Fruit fly (Drosophila melanogaster): ENCODE data around the gene CG13659.

Gene CG13659

DNA sequence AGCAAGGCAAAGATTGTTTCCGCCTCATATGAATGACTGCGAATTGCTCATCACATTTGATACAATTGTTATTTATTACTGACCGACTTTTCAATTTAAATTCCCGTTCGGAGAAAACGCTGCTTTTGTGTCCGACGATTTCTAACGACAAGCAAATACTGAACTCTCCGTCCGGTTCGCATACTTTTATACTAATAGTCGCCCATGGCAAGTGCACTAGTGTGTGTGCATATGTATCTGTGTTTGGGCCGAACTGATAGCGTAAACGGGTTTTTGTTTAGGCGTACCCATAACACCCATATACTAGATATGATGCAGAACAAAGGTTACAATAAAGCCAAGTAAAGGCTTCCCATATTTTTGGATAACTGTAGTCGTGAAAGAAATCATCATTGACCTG is 7.5 kb downstream of the CG13659 start, which contains the start of gene CG10550:
Gene CG10550 (minus strand): TSS at position 164 of the 400 bp plus-strand sequence.
- TF ChIP-seq psq (optimal IDR thresholded peaks at IDR 0.05), result no peak
- no peak for TF ChIP-seq pan (optimal IDR thresholded peaks at IDR 0.05)
- TF ChIP-seq Dll (optimal IDR thresholded peaks at IDR 0.05), result no peak
- no peak for TF ChIP-seq usp (GFP tag; optimal IDR thresholded peaks at IDR 0.05)
- TF ChIP-seq CG8478 (optimal IDR thresholded peaks at IDR 0.05), result no peak
- no peak for TF ChIP-seq EcR (GFP tag; optimal IDR thresholded peaks at IDR 0.05)

DNA sequence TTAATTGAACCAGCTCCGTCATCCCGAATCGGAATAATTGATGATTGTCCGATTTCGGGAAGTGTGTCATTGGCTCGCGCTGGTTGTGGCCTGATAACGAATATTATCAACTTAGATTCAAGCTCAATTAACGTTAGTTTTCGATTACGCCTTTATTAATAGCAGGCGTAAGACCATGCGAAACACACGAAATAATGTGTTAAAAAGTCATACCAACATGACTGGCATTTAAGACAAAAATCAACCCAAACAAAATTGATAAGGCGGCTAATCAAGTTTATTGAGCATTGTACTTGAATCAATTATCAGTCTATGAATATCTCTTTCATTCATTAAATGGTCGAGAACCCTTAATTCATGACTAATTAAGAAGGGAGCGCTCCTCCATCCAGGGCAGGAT is 8.5 kb downstream of the CG13659 start:
- TF ChIP-seq pan (optimal IDR thresholded peaks at IDR 0.05), result no peak
- TF ChIP-seq CG8478 (optimal IDR thresholded peaks at IDR 0.05), result no peak

DNA sequence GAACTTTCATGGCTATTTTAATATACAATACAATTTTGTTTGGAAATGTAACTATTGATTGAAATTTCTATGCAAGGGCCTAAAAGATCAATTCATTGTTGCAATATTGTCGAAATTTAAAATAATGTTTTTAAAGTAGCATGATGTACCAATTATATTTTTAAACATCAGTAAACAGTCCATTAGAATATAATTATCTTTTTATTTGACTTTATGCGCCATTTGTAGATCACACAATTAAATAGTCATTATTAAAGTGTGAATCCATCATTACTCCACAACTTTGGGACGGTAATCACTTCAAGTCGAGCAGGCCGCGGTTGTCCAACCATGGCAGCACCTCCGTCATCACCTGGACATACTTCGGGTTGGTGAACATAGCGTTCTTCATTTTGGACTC is 10.2 kb downstream of the CG13659 start, which contains the start of gene CG31099:
Gene CG31099 (minus strand): TSS at position 101 of the 400 bp plus-strand sequence.
- TF ChIP-seq Dll (optimal IDR thresholded peaks at IDR 0.05) (no peak), EcR (GFP tag; optimal IDR thresholded peaks at IDR 0.05) (no peak), psq (optimal IDR thresholded peaks at IDR 0.05) (no peak), usp (GFP tag; optimal IDR thresholded peaks at IDR 0.05) (no peak), pan (optimal IDR thresholded peaks at IDR 0.05) (no peak), CG8478 (optimal IDR thresholded peaks at IDR 0.05) (no peak)

DNA sequence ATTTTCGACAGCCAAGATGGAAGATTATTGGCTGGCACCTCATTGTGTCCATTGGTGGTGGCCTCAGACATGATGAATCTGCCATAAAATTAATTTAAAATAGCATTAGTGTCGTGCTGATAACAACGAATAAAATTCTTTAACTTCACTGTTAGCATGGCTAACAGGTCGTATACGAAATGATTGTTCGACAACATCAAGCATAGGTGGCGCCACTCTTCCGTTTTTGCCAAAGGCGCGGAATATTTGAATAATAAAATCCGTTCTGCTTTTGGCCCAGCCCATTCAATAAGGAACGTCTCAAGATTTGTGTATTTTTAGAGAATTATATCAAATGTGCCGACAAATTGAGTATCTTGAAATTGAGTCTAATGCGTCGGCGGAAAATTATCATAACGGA is 11.9 kb downstream of the CG13659 start:
- TF ChIP-seq usp (GFP tag; optimal IDR thresholded peaks at IDR 0.05) (no peak), Dll (optimal IDR thresholded peaks at IDR 0.05) (no peak), pan (optimal IDR thresholded peaks at IDR 0.05) (no peak), CG8478 (optimal IDR thresholded peaks at IDR 0.05) (no peak), EcR (GFP tag; optimal IDR thresholded peaks at IDR 0.05) (no peak), psq (optimal IDR thresholded peaks at IDR 0.05) (no peak)

DNA sequence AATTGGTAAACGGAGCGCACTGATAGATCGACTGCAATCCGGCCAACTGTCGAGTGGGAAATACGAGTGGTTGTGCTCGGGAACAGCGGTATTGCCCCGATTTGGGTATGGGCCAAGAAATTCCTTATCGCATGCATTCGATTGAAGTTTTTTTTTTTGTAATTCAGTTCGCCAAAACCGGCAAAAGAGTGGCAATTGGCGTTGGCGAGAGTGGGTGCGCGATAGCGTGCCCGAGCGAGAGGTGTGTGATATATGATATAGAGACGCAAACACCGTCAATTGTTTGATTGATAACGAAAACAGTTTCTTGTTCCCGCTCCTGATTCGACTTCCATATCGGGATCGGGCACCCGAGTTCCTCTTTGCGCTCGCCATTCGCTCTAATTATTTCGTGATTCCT is 13.1 kb downstream of the CG13659 start, which contains the start of gene CG31087:
Gene CG31087 (minus strand): TSS at position 63 of the 400 bp plus-strand sequence.
- TF ChIP-seq EcR (GFP tag; optimal IDR thresholded peaks at IDR 0.05), result no peak
- TF ChIP-seq psq (optimal IDR thresholded peaks at IDR 0.05), result no peak
- no peak for TF ChIP-seq CG8478 (optimal IDR thresholded peaks at IDR 0.05)
- no peak for TF ChIP-seq Dll (optimal IDR thresholded peaks at IDR 0.05)
- TF ChIP-seq pan (optimal IDR thresholded peaks at IDR 0.05), result no peak
- TF ChIP-seq usp (GFP tag; optimal IDR thresholded peaks at IDR 0.05), result no peak

DNA sequence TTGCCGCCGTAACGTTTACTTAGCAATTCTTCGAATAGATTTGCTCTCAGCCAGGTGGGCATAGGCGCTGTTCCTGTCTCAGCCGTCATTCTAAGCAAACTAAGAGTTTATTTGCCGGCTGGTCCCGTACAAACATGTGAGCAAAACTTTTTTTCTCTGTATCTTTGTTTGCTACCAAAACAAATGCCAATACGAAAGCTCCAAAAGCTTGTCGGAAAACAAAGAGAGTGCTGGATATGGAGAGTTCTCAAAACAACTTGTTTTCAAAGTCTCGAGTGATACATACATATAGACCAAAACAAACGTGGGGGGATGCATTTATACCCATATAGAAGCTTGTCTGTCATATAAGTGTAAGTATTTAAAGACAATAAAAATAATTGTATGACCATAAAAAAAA is 15.3 kb downstream of the CG13659 start, which contains the start of gene CG10559:
Gene CG10559 (minus strand): TSS at position 101 of the 400 bp plus-strand sequence.
- no peak for TF ChIP-seq CG8478 (optimal IDR thresholded peaks at IDR 0.05)
- TF ChIP-seq EcR (GFP tag; optimal IDR thresholded peaks at IDR 0.05), result no peak
- TF ChIP-seq Dll (optimal IDR thresholded peaks at IDR 0.05), result no peak
- no peak for TF ChIP-seq usp (GFP tag; optimal IDR thresholded peaks at IDR 0.05)
- no peak for TF ChIP-seq psq (optimal IDR thresholded peaks at IDR 0.05)
- TF ChIP-seq pan (optimal IDR thresholded peaks at IDR 0.05), result no peak

DNA sequence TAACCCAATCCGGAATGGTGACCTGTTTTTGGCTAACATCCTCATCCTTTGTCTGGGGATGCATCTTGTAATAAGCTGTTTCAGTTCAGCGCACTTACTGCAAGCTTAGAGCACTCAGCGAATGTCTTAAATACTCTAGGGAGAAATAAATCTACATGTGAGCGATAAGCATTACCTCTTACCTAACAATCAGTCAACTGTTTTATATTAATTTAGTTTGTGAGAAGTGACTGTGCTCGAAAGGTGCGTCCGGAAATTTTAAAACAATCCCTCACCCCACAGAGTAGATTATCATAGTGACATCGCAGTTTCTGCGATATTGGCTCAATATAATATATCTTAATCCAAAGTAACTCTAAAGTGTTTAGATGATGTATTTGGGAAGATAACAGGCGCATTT is 17.3 kb downstream of the CG13659 start, which contains the start of gene CG10553:
Gene CG10553 (minus strand): TSS at position 101 of the 400 bp plus-strand sequence.
- TF ChIP-seq CG8478 (optimal IDR thresholded peaks at IDR 0.05) (no peak), usp (GFP tag; optimal IDR thresholded peaks at IDR 0.05) (no peak), pan (optimal IDR thresholded peaks at IDR 0.05) (no peak), Dll (optimal IDR thresholded peaks at IDR 0.05) (no peak), psq (optimal IDR thresholded peaks at IDR 0.05) (no peak), EcR (GFP tag; optimal IDR thresholded peaks at IDR 0.05) (no peak)

DNA sequence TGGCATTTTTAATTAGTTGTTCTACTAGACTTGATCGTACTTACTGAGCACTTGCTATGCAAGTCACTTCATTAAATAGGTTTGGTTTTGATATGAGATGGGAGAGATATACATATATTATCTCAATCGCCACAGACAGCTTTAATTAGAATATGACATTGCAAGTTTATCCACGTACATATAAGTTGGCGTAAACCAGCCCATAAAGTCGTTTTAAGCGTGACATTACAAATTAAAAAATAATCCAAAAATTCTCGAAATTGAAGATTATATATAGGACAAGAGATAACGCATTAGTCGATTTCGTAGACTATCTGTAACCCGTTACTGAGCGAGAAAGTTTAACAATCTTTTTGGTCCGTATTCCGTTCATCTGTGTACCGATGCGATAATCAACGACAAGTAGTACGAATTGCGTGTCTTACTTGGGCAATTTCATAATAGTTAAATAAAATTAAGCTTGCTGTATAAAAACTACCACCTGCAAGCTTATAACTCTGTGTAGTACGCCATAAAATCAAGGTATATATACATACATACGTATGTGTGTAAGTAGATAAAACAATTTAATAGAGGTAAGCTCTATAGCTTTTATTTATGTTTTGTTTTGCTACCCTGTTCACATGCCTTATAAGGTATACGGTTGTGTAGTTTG is 19.5 kb downstream of the CG13659 start, which contains the start of gene CG10560:
Gene CG10560 (minus strand): TSS at position 51 of the 655 bp plus-strand sequence.
- no peak for TF ChIP-seq psq (optimal IDR thresholded peaks at IDR 0.05)

DNA sequence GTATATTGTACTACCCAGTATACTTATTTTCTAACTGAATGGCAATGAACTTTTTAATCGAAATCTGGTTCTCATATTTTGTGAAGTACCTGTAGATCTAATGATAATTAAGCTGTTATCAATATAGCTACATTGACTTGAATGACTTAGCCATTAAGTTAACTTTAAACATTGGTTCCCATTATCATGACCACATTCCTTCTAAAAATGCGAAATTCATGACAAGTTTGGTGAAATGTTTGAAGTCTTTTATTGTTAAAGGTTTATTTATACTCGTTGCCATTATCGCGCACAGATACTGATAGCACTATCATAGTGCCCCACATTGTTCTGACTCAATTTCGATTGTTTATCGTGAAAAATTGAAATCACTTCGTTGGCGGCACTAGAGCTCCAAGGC is 20.2 kb downstream of the CG13659 start:
- TF ChIP-seq CG8478 (optimal IDR thresholded peaks at IDR 0.05), result no peak
- no peak for TF ChIP-seq pan (optimal IDR thresholded peaks at IDR 0.05)
- no peak for TF ChIP-seq EcR (GFP tag; optimal IDR thresholded peaks at IDR 0.05)
- no peak for TF ChIP-seq Dll (optimal IDR thresholded peaks at IDR 0.05)
- TF ChIP-seq psq (optimal IDR thresholded peaks at IDR 0.05), result no peak
- TF ChIP-seq usp (GFP tag; optimal IDR thresholded peaks at IDR 0.05), result no peak

DNA sequence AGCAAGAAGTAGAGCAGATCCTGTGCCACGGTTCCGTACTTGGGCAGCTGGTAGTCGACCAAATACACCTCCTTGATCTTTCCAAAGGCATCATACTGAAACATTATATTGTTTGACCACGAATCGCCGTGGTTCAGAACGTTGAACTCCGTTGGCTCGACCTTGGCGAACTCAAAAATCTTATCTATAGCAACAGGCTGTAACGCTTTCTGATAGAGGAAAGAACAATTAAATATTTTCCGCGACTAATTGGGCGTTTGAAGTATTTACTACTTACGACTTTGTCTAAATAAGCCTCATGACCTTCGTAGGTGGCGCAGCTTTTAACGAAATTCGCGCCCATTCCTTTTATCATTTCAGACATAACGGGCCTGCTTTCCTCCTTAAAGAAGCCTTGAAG is 21.0 kb downstream of the CG13659 start:
- TF ChIP-seq psq (optimal IDR thresholded peaks at IDR 0.05), result no peak

DNA sequence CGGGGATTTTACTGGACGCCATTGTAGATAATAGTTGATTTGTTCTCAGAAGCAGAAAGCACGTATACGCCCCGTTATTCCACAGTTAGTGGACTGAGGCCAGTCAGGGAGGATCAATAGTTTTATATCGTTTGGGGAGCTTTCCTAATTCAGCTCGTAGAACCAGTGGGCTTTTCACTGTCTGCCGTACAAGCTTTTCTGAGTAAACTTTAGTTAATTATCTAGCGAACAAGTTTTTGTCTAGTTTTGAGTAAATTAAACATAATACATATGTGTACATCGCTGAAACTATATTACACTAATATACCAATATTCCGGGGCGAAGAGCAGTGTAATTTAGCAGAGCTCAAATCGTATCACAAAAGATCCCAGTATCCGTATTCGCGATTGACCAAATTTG is 22.0 kb downstream of the CG13659 start, which contains the start of gene CG10562:
Gene CG10562 (minus strand): TSS at position 101 of the 400 bp plus-strand sequence.
- TF ChIP-seq psq (optimal IDR thresholded peaks at IDR 0.05), result no peak
- no peak for TF ChIP-seq usp (GFP tag; optimal IDR thresholded peaks at IDR 0.05)

DNA sequence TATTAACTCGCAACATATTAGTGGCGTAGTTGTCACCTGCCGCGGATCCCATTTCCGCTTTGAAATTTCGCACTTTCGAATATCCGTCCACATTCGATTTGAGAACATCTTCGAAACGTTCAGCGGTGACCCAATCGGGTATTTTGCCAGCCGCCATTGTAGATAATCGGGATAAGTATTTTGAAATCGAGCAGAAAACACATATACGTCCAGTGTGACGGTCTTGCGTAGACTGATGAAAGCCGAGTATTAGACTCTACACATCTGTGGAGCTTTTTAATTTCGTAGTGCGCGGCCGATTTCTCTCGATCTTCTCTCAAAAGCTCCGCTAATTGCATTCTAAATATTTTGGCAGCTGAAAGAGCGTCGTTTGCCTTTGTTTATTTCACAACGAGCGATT is 28.4 kb downstream of the CG13659 start, which contains the start of gene CHKov1:
Gene CHKov1 (minus strand): TSS at position 238 of the 400 bp plus-strand sequence.
- no peak for TF ChIP-seq pan (optimal IDR thresholded peaks at IDR 0.05)
- no peak for TF ChIP-seq usp (GFP tag; optimal IDR thresholded peaks at IDR 0.05)
- no peak for TF ChIP-seq CG8478 (optimal IDR thresholded peaks at IDR 0.05)
- TF ChIP-seq Dll (optimal IDR thresholded peaks at IDR 0.05), result no peak

DNA sequence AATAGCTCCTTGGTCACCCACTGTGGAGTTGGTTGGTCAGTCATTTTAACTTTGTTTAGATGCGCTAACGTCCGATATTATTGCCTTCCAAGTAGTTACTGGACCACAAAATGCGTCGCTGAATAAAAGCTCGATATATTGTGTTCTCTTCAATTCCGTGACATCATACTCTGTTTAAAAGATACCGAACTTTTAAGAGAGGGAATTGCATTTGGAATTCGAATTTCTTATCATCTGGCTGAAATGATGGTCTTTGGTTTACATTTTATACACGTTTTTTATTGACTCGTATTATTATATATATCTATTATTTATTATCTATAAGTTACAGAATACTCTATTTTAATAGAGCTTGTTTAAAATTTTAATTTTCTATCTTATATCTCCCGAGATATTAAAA is 30.4 kb downstream of the CG13659 start, which contains the start of gene CHKov2:
Gene CHKov2 (minus strand): TSS at position 101 of the 400 bp plus-strand sequence.
- TF ChIP-seq psq (optimal IDR thresholded peaks at IDR 0.05) (no peak), usp (GFP tag; optimal IDR thresholded peaks at IDR 0.05) (no peak), pan (optimal IDR thresholded peaks at IDR 0.05) (no peak), CG8478 (optimal IDR thresholded peaks at IDR 0.05) (no peak), EcR (GFP tag; optimal IDR thresholded peaks at IDR 0.05) (no peak), Dll (optimal IDR thresholded peaks at IDR 0.05) (no peak)

Measured in whole organism.